Worm (Caenorhabditis elegans) whole organism, young adult: ENCODE results near the gene mgl-1.

Source experiments
- B0035.1 ChIP-seq: sonication (generic microtip); optimal IDR thresholded peaks from 2 replicates; lab custom pipeline; 2016; ENCODE audit warnings: missing genetic modification characterization, mild to moderate bottlenecking, missing compliant biosample characterization, missing genotype, missing genetic modification reagents
- D2030.7 ChIP-seq: fragments of 200-800 bp; sonication (Bioruptor generic); IDR thresholded peaks from 2 replicates; pipeline ENCODE4 v1.3.6; 2022; ENCODE audit warnings: missing genetic modification reagents, missing genetic modification characterization, missing compliant biosample characterization
- F22D6.2 ChIP-seq: sonication (generic microtip); optimal IDR thresholded peaks from 2 replicates; lab custom pipeline; 2016; ENCODE audit warnings: mild to moderate bottlenecking, missing genetic modification characterization, missing compliant biosample characterization
- F57A8.1 ChIP-seq: fragments of 200-800 bp; sonication (Bioruptor generic); optimal IDR thresholded peaks from 2 replicates; lab custom pipeline; 2018; ENCODE audit warnings: mild to moderate bottlenecking, missing genetic modification characterization, moderate library complexity, missing compliant biosample characterization
- F57C9.4 ChIP-seq: sonication (generic microtip); optimal IDR thresholded peaks from 2 replicates; lab custom pipeline; 2017; ENCODE audit warnings: mild to moderate bottlenecking, missing genetic modification characterization, missing compliant biosample characterization
- T26A5.8 ChIP-seq: sonication (generic microtip); optimal IDR thresholded peaks from 2 replicates; lab custom pipeline; 2016; ENCODE audit warnings: missing genetic modification characterization, missing compliant biosample characterization
- Y53G8AR.9 ChIP-seq: fragments of 200-800 bp; sonication (Bioruptor generic); conservative IDR thresholded peaks from 2 replicates; pipeline ENCODE4 v1.3.6; 2022; ENCODE audit warnings: missing genetic modification reagents, missing genetic modification characterization, missing compliant biosample characterization
- Y67H2A.10 ChIP-seq: fragments of 200-800 bp; sonication (Bioruptor generic); conservative IDR thresholded peaks from 2 replicates; pipeline ENCODE4 v1.3.6; 2022; ENCODE audit warnings: missing genetic modification reagents, missing genetic modification characterization, missing compliant biosample characterization
- ZK185.1 ChIP-seq: sonication (generic microtip); optimal IDR thresholded peaks from 2 replicates; lab custom pipeline; 2016; ENCODE audit warnings: mild to moderate bottlenecking, missing genetic modification characterization, missing compliant biosample characterization; ENCODE audit not compliant: poor library complexity, severe bottlenecking
- akir-1 ChIP-seq: fragments of 200-800 bp; sonication (Bioruptor generic); optimal IDR thresholded peaks from 2 replicates; lab custom pipeline; 2018; ENCODE audit warnings: mild to moderate bottlenecking, missing genetic modification characterization, moderate library complexity, missing compliant biosample characterization
- aptf-3 ChIP-seq: fragments of 200-800 bp; sonication (Bioruptor generic); IDR thresholded peaks from 2 replicates; pipeline ENCODE4 v1.3.6; 2022; ENCODE audit warnings: missing genetic modification characterization, missing compliant biosample characterization
- attf-3 ChIP-seq: fragments of 200-800 bp; sonication (Bioruptor generic); conservative IDR thresholded peaks from 2 replicates; pipeline ENCODE4 v1.3.6; 2022; ENCODE audit warnings: missing genetic modification reagents, missing genetic modification characterization, missing compliant biosample characterization
- bed-1 ChIP-seq: fragments of 200-800 bp; sonication (Bioruptor generic); IDR thresholded peaks from 2 replicates; pipeline ENCODE4 v1.3.6; 2022; ENCODE audit warnings: missing genetic modification reagents, missing genetic modification characterization, missing compliant biosample characterization
- ceh-58 ChIP-seq: fragments of 200-800 bp; sonication (Bioruptor generic); IDR thresholded peaks from 2 replicates; pipeline ENCODE4 v1.3.6; 2022; ENCODE audit warnings: missing genetic modification characterization, missing compliant biosample characterization
- chd-7 ChIP-seq: sonication (generic microtip); optimal IDR thresholded peaks from 2 replicates; lab custom pipeline; 2016; ENCODE audit warnings: mild to moderate bottlenecking, missing genetic modification characterization, moderate library complexity, missing compliant biosample characterization
- die-1 ChIP-seq: sonication (generic microtip); optimal IDR thresholded peaks from 2 replicates; lab custom pipeline; 2016; ENCODE audit warnings: missing genotype, mild to moderate bottlenecking, missing genetic modification characterization, missing compliant biosample characterization
- dpl-1 ChIP-seq: fragments of 150-350 bp; optimal IDR thresholded peaks from 2 replicates; lab custom pipeline; 2014; ENCODE audit warnings: missing biosample characterization, missing genetic modification reagents, missing genetic modification characterization
- efl-1 ChIP-seq: fragments of 150-350 bp; optimal IDR thresholded peaks from 2 replicates; lab custom pipeline; 2014; ENCODE audit warnings: missing biosample characterization, missing genetic modification reagents, missing genetic modification characterization
- egl-18 ChIP-seq: fragments of 200-800 bp; sonication (Bioruptor generic); IDR thresholded peaks from 2 replicates; pipeline ENCODE4 v1.3.6; 2022; ENCODE audit warnings: missing genetic modification reagents, missing genetic modification characterization, missing compliant biosample characterization
- egl-44 ChIP-seq: fragments of 200-800 bp; sonication (Bioruptor generic); IDR thresholded peaks from 2 replicates; pipeline ENCODE4 v1.3.6; 2022; ENCODE audit warnings: missing genetic modification reagents, missing genetic modification characterization, missing compliant biosample characterization
- ekl-4 ChIP-seq: fragments of 200-800 bp; sonication (Bioruptor generic); IDR thresholded peaks from 2 replicates; pipeline ENCODE4 v1.3.6; 2022; ENCODE audit warnings: missing genetic modification reagents, missing genetic modification characterization, missing compliant biosample characterization
- him-1 ChIP-seq: sonication (generic microtip); optimal IDR thresholded peaks from 2 replicates; lab custom pipeline; 2016; ENCODE audit warnings: missing genotype, missing genetic modification reagents, missing genetic modification characterization, missing compliant biosample characterization
- hlh-26 ChIP-seq: fragments of 200-800 bp; sonication (Bioruptor generic); conservative IDR thresholded peaks from 2 replicates; pipeline ENCODE4 v1.3.6; 2022; ENCODE audit warnings: missing genetic modification reagents, missing genetic modification characterization, missing compliant biosample characterization
- hmg-20 ChIP-seq: fragments of 200-800 bp; sonication (Bioruptor generic); IDR thresholded peaks from 2 replicates; pipeline ENCODE4 v1.3.6; 2022; ENCODE audit warnings: missing genetic modification reagents, missing genetic modification characterization, missing compliant biosample characterization
- let-526 ChIP-seq: fragments of 200-800 bp; sonication (Bioruptor generic); IDR thresholded peaks from 2 replicates; pipeline ENCODE4 v1.3.6; 2022; ENCODE audit warnings: missing genetic modification reagents, missing genetic modification characterization, missing compliant biosample characterization
- let-607 ChIP-seq, 2 experiments: fragments of 200-800 bp in 1 of 2; sonication (Bioruptor generic) in 1 of 2; sonication (generic microtip) in 1 of 2; optimal IDR thresholded peaks; 2 replicates each; lab custom pipeline; 2016 to 2018; ENCODE audit warnings: mild to moderate bottlenecking in 2 of 2, missing compliant biosample characterization in 2 of 2, missing genetic modification characterization in 2 of 2, moderate library complexity in 2 of 2, missing genotype in 1 of 2
- lin-26 ChIP-seq: fragments of 200-800 bp; sonication (Bioruptor generic); IDR thresholded peaks from 2 replicates; pipeline ENCODE4 v1.3.6; 2022; ENCODE audit warnings: missing genetic modification reagents, missing genetic modification characterization, missing compliant biosample characterization
- lsl-1 ChIP-seq: fragments of 200-800 bp; sonication (Bioruptor generic); optimal IDR thresholded peaks from 2 replicates; lab custom pipeline; 2018; ENCODE audit warnings: mild to moderate bottlenecking, missing genetic modification characterization, moderate library complexity, missing compliant biosample characterization
- madf-6 ChIP-seq: fragments of 200-800 bp; sonication (Bioruptor generic); IDR thresholded peaks from 2 replicates; pipeline ENCODE4 v1.3.6; 2022; ENCODE audit warnings: missing genetic modification reagents, missing genetic modification characterization, missing compliant biosample characterization
- nfya-1 ChIP-seq: sonication (generic microtip); optimal IDR thresholded peaks from 2 replicates; lab custom pipeline; 2017; ENCODE audit warnings: antibody characterized with exemption, missing compliant biosample characterization, missing genetic modification characterization, borderline replicate concordance; ENCODE audit not compliant: insufficient read depth
- nhr-120 ChIP-seq: fragments of 200-800 bp; sonication (Bioruptor generic); IDR thresholded peaks from 2 replicates; pipeline ENCODE4 v1.3.6; 2022; ENCODE audit warnings: missing genetic modification characterization, missing compliant biosample characterization
- nhr-179 ChIP-seq: sonication (generic microtip); optimal IDR thresholded peaks from 2 replicates; lab custom pipeline; 2016; ENCODE audit warnings: mild to moderate bottlenecking, missing genetic modification characterization, missing compliant biosample characterization
- nhr-27 ChIP-seq: fragments of 200-800 bp; sonication (Bioruptor generic); optimal IDR thresholded peaks from 2 replicates; lab custom pipeline; 2018; ENCODE audit warnings: mild to moderate bottlenecking, missing genetic modification characterization, moderate library complexity, missing compliant biosample characterization
- pha-4 ChIP-seq: fragments of 150-350 bp; sonication (generic microtip); optimal IDR thresholded peaks from 2 replicates; lab custom pipeline; 2014; ENCODE audit warnings: missing biosample characterization, missing genetic modification reagents, missing genetic modification characterization
- sea-2 ChIP-seq: fragments of 200-800 bp; sonication (Bioruptor generic); IDR thresholded peaks from 2 replicates; pipeline ENCODE4 v1.3.6; 2022; ENCODE audit warnings: missing genetic modification characterization, missing compliant biosample characterization
- somi-1 ChIP-seq: fragments of 200-800 bp; sonication (Bioruptor generic); optimal IDR thresholded peaks from 2 replicates; lab custom pipeline; 2018; ENCODE audit warnings: mild to moderate bottlenecking, missing genetic modification characterization, missing compliant biosample characterization
- sptf-2 ChIP-seq: fragments of 200-800 bp; sonication (Bioruptor generic); optimal IDR thresholded peaks from 2 replicates; lab custom pipeline; 2018; ENCODE audit warnings: mild to moderate bottlenecking, missing genetic modification characterization, missing compliant biosample characterization
- tbp1 ChIP-seq: fragments of 200-800 bp; sonication (Bioruptor generic); optimal IDR thresholded peaks from 2 replicates; lab custom pipeline; 2018; ENCODE audit warnings: mild to moderate bottlenecking, missing genetic modification characterization, missing compliant biosample characterization
- unc-130 ChIP-seq: sonication (generic microtip); optimal IDR thresholded peaks from 2 replicates; lab custom pipeline; 2016; ENCODE audit warnings: missing genetic modification reagents, missing genetic modification characterization, missing compliant biosample characterization
- zim-3 ChIP-seq: sonication (generic microtip); optimal IDR thresholded peaks from 2 replicates; lab custom pipeline; 2017; ENCODE audit warnings: mild to moderate bottlenecking, missing genetic modification characterization, moderate library complexity, missing compliant biosample characterization
- ztf-22 ChIP-seq: fragments of 200-800 bp; sonication (Bioruptor generic); optimal IDR thresholded peaks from 2 replicates; lab custom pipeline; 2018; ENCODE audit warnings: mild to moderate bottlenecking, missing genetic modification characterization, moderate library complexity, missing compliant biosample characterization
- ztf-28 ChIP-seq: fragments of 200-800 bp; sonication (Bioruptor generic); IDR thresholded peaks from 2 replicates; pipeline ENCODE4 v1.3.6; 2022; ENCODE audit warnings: missing genetic modification reagents, missing genetic modification characterization, missing compliant biosample characterization
- ztf-3 ChIP-seq: fragments of 200-800 bp; sonication (Bioruptor generic); optimal IDR thresholded peaks from 2 replicates; lab custom pipeline; 2018; ENCODE audit warnings: mild to moderate bottlenecking, missing genetic modification characterization, missing compliant biosample characterization
- ztf-6 ChIP-seq: fragments of 200-800 bp; sonication (Bioruptor generic); IDR thresholded peaks from 2 replicates; pipeline ENCODE4 v1.3.6; 2022; ENCODE audit warnings: missing genetic modification reagents, missing genetic modification characterization, missing compliant biosample characterization

mgl-1 gene

ce11 chrX:9932226-9932773, 43.8 kb downstream of the mgl-1 start, which contains the start of gene tsp-21 (continued):
- TF ChIP-seq nfya-1 (tag; lab: Kevin White, UChicago) = no peak
- no peak for TF ChIP-seq egl-18 (GFP tag; lab: Robert Waterston, UW)
- no peak for TF ChIP-seq nhr-27 (tag; lab: Kevin White, UChicago)
- TF ChIP-seq F57C9.4 (tag; lab: Kevin White, UChicago) = no peak
- no peak for TF ChIP-seq lsl-1 (GFP tag; lab: Kevin White, UChicago)
- TF ChIP-seq hlh-26 (GFP tag; lab: Robert Waterston, UW) = no peak
- no peak for TF ChIP-seq bed-1 (GFP tag; lab: Robert Waterston, UW)
- TF ChIP-seq him-1 (tag; lab: Kevin White, UChicago) = no peak
- TF ChIP-seq somi-1 (GFP tag; lab: Kevin White, UChicago) = peak; percentile 11
- TF ChIP-seq ztf-3 (GFP tag; lab: Kevin White, UChicago) = no peak
- TF ChIP-seq lin-26 (GFP tag; lab: Robert Waterston, UW) = peak; percentile 48
- 0 out of 2 replicates have a peak, but pooled peaks have one; percentile 10 for TF ChIP-seq let-526 (GFP tag; lab: Robert Waterston, UW)
- no peak for TF ChIP-seq akir-1 (GFP tag; lab: Kevin White, UChicago)
- TF ChIP-seq die-1 (tag; lab: Kevin White, UChicago) = peak; percentile 11
- TF ChIP-seq sea-2 (GFP tag; lab: Robert Waterston, UW) = no peak
- peak; percentile 27 for TF ChIP-seq F57A8.1 (GFP tag; lab: Kevin White, UChicago)
- TF ChIP-seq F22D6.2 (tag; lab: Kevin White, UChicago) = no peak
- no peak for TF ChIP-seq dpl-1 (GFP tag; lab: Kevin White, UChicago)
- TF ChIP-seq ztf-6 = no peak
- no peak for TF ChIP-seq chd-7
- no peak for TF ChIP-seq hmg-20 (GFP tag; lab: Robert Waterston, UW)
- no peak for TF ChIP-seq unc-130 (GFP tag; lab: Kevin White, UChicago)
- no peak for TF ChIP-seq B0035.1
- peak; percentile 35 for TF ChIP-seq tbp1 (GFP tag; lab: Kevin White, UChicago)
- no peak for TF ChIP-seq T26A5.8
- TF ChIP-seq nhr-179 (tag; lab: Kevin White, UChicago) = no peak
- peak in 1 of 2 experiments; percentile 36 for TF ChIP-seq let-607 (tag; optimal IDR thresholded peaks at IDR 0.05; lab: Kevin White, UChicago)
- TF ChIP-seq zim-3 (tag; lab: Kevin White, UChicago) = no peak
- no peak for TF ChIP-seq egl-44
- TF ChIP-seq madf-6 (GFP tag; lab: Robert Waterston, UW) = no peak
- no peak for TF ChIP-seq ceh-58 (GFP tag; lab: Robert Waterston, UW)
- TF ChIP-seq, all 124 proteins: peak for 35

DNA sequence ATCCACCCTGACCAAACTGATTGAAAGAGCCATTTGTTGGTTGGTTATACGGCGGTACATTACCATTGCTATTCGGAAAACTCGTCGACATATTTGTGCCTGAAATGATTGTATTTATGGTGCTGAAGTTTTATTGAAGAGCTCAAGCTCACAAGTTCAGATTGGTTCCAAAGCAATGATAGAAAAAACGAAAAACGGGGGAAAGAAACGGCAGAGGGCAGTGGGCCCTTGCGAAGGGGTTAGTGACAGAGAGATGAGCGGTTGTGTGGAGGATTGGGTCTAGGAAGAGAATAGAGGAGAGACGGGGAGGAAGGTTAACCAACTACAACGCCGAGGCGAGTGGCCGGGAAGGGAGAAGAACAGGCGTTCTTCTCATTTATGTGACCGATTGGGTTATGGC, 44.7 kb downstream of the mgl-1 start, which contains the start of gene nra-3:
TSS of gene nra-3 (minus strand) at position 101 of the 400 bp plus-strand sequence.
- TF ChIP-seq pha-4 (tag; lab: Kevin White, UChicago) = no peak
- TF ChIP-seq ZK185.1 = no peak
- no peak for TF ChIP-seq egl-18 (GFP tag; lab: Robert Waterston, UW)
- TF ChIP-seq Y67H2A.10 (GFP tag; lab: Robert Waterston, UW) = no peak
- TF ChIP-seq nhr-120 = no peak
- TF ChIP-seq attf-3 (GFP tag; lab: Robert Waterston, UW) = no peak
- no peak for TF ChIP-seq sptf-2 (GFP tag; lab: Kevin White, UChicago)
- no peak for TF ChIP-seq D2030.7 (GFP tag; lab: Robert Waterston, UW)
- TF ChIP-seq ekl-4 (GFP tag; lab: Robert Waterston, UW) = no peak
- TF ChIP-seq ztf-22 = no peak
- no peak for TF ChIP-seq unc-130 (GFP tag; lab: Kevin White, UChicago)
- no peak for TF ChIP-seq ztf-28 (GFP tag; lab: Robert Waterston, UW)
- no peak for TF ChIP-seq efl-1 (GFP tag; lab: Kevin White, UChicago)
- TF ChIP-seq aptf-3 (GFP tag; lab: Robert Waterston, UW) = no peak
- no peak for TF ChIP-seq hmg-20 (GFP tag; lab: Robert Waterston, UW)
- no peak for TF ChIP-seq hlh-26 (GFP tag; lab: Robert Waterston, UW)
- TF ChIP-seq Y53G8AR.9 (GFP tag; lab: Robert Waterston, UW) = no peak
